Worm (Caenorhabditis elegans) whole organism, L1 larva: ENCODE results near the gene pkc-3.

Source experiments
- C04F5.9 ChIP-seq: sonication (generic microtip); optimal IDR thresholded peaks from 2 replicates; lab custom pipeline; 2016; ENCODE audit warnings: missing genetic modification characterization, missing compliant biosample characterization
- C16A3.4 ChIP-seq: fragments of 150-350 bp; optimal IDR thresholded peaks from 2 replicates; lab custom pipeline; 2014; ENCODE audit warnings: missing biosample characterization, missing genetic modification characterization
- aly-2 ChIP-seq: fragments of 150-350 bp; optimal IDR thresholded peaks from 2 replicates; lab custom pipeline; 2014; ENCODE audit warnings: missing biosample characterization, missing genetic modification characterization
- ama-1 ChIP-seq: fragments of 150-350 bp; optimal IDR thresholded peaks from 2 replicates; lab custom pipeline; 2014
- blmp-1 ChIP-seq: fragments of 150-350 bp; optimal IDR thresholded peaks from 2 replicates; lab custom pipeline; 2014; ENCODE audit warnings: missing biosample characterization, missing genetic modification characterization
- ceh-90 ChIP-seq: sonication (generic microtip); optimal IDR thresholded peaks from 2 replicates; lab custom pipeline; 2016; ENCODE audit warnings: missing genetic modification characterization, missing compliant biosample characterization
- ces-1 ChIP-seq: fragments of 150-350 bp; optimal IDR thresholded peaks from 2 replicates; lab custom pipeline; 2014; ENCODE audit warnings: missing biosample characterization, missing genetic modification reagents, missing genetic modification characterization
- dpl-1 ChIP-seq, 3 experiments: fragments of 150-350 bp in 2 of 3; sonication (generic microtip) in 1 of 3; optimal IDR thresholded peaks; 2 replicates each; lab custom pipeline; 2014 to 2017; ENCODE audit warnings: missing biosample characterization in 3 of 3, missing genetic modification characterization in 3 of 3, missing genetic modification reagents in 3 of 3
- efl-1 ChIP-seq, 4 experiments: fragments of 150-350 bp; optimal IDR thresholded peaks in 3 of 4; peaks in 1 of 4; 1 replicate in 1 of 4; 2 replicates in 3 of 4; lab custom pipeline; 2014; ENCODE audit warnings: missing biosample characterization in 2 of 4, missing genetic modification characterization in 2 of 4, missing genetic modification reagents in 2 of 4
- efl-3 ChIP-seq: fragments of 200-800 bp; sonication (Bioruptor generic); optimal IDR thresholded peaks from 2 replicates; lab custom pipeline; 2018; ENCODE audit warnings: mild to moderate bottlenecking, missing genetic modification characterization, missing compliant biosample characterization
- egl-13 ChIP-seq: sonication (generic microtip); optimal IDR thresholded peaks from 2 replicates; lab custom pipeline; 2016; ENCODE audit warnings: missing genotype, missing genetic modification reagents, missing genetic modification characterization, missing compliant biosample characterization
- ets-5 ChIP-seq: fragments of 200-800 bp; sonication (Bioruptor generic); IDR thresholded peaks from 2 replicates; pipeline ENCODE4 v1.3.6; 2022; ENCODE audit warnings: missing genetic modification characterization, missing compliant biosample characterization
- fos-1 ChIP-seq: fragments of 150-350 bp; optimal IDR thresholded peaks from 2 replicates; lab custom pipeline; 2014; ENCODE audit warnings: missing biosample characterization, missing genetic modification characterization
- grh-1 ChIP-seq: fragments of 200-800 bp; sonication (Bioruptor generic); IDR thresholded peaks from 2 replicates; pipeline ENCODE4 v1.3.6; 2022; ENCODE audit warnings: missing genetic modification reagents, missing genetic modification characterization, missing compliant biosample characterization
- hlh-17 ChIP-seq: fragments of 200-800 bp; sonication (Bioruptor generic); optimal IDR thresholded peaks from 2 replicates; lab custom pipeline; 2018; ENCODE audit warnings: missing genetic modification characterization, mild to moderate bottlenecking, missing compliant biosample characterization, moderate library complexity, borderline replicate concordance
- hlh-4 ChIP-seq: sonication (generic microtip); optimal IDR thresholded peaks from 2 replicates; lab custom pipeline; 2016; ENCODE audit warnings: mild to moderate bottlenecking, missing genetic modification characterization, missing compliant biosample characterization
- isw-1 ChIP-seq: fragments of 200-800 bp; sonication (Bioruptor generic); IDR thresholded peaks from 2 replicates; pipeline ENCODE4 v1.3.6; 2022; ENCODE audit warnings: missing genetic modification characterization, missing compliant biosample characterization
- jun-1 ChIP-seq: fragments of 150-350 bp; optimal IDR thresholded peaks from 2 replicates; lab custom pipeline; 2014; ENCODE audit warnings: missing biosample characterization, missing genetic modification reagents, missing genetic modification characterization
- lin-14 ChIP-seq: fragments of 200-800 bp; sonication (Bioruptor generic); optimal IDR thresholded peaks from 2 replicates; lab custom pipeline; 2018; ENCODE audit warnings: mild to moderate bottlenecking, missing genetic modification characterization, moderate library complexity, missing compliant biosample characterization
- lin-35 ChIP-seq, 2 experiments: fragments of 150-350 bp; optimal IDR thresholded peaks; 2 replicates each; lab custom pipeline; 2014; ENCODE audit warnings: missing biosample characterization in 2 of 2, missing genetic modification characterization in 2 of 2, missing genetic modification reagents in 2 of 2
- lin-39 ChIP-seq: fragments of 150-350 bp; optimal IDR thresholded peaks from 2 replicates; lab custom pipeline; 2014; ENCODE audit warnings: missing biosample characterization, missing genetic modification reagents, missing genetic modification characterization
- lir-3 ChIP-seq: sonication (generic microtip); optimal IDR thresholded peaks from 2 replicates; lab custom pipeline; 2016; ENCODE audit warnings: mild to moderate bottlenecking, missing genetic modification characterization, moderate library complexity, missing compliant biosample characterization; ENCODE audit not compliant: poor library complexity
- lsy-2 ChIP-seq, 2 experiments: fragments of 150-350 bp; optimal IDR thresholded peaks; 2 replicates each; lab custom pipeline; 2014; ENCODE audit warnings: missing biosample characterization in 2 of 2, missing genetic modification characterization in 2 of 2
- mab-9 ChIP-seq: fragments of 200-800 bp; sonication (Bioruptor generic); IDR thresholded peaks from 2 replicates; pipeline ENCODE4 v1.3.6; 2022; ENCODE audit warnings: missing genetic modification reagents, missing genetic modification characterization, missing compliant biosample characterization
- mef-2 ChIP-seq: fragments of 150-350 bp; optimal IDR thresholded peaks from 2 replicates; lab custom pipeline; 2014; ENCODE audit warnings: missing biosample characterization, missing genetic modification characterization
- mep-1 ChIP-seq: fragments of 150-350 bp; optimal IDR thresholded peaks from 2 replicates; lab custom pipeline; 2014; ENCODE audit warnings: missing biosample characterization, missing genetic modification characterization
- nhr-11 ChIP-seq: fragments of 150-350 bp; optimal IDR thresholded peaks from 2 replicates; lab custom pipeline; 2014; ENCODE audit warnings: missing biosample characterization, missing genetic modification characterization
- nhr-12 ChIP-seq: sonication (generic microtip); optimal IDR thresholded peaks from 2 replicates; lab custom pipeline; 2017; ENCODE audit warnings: missing biosample characterization, missing genetic modification characterization
- nhr-19 ChIP-seq: fragments of 200-800 bp; sonication (Bioruptor generic); conservative IDR thresholded peaks from 2 replicates; pipeline ENCODE4 v1.3.6; 2022; ENCODE audit warnings: missing genetic modification characterization, missing compliant biosample characterization
- nhr-20 ChIP-seq: sonication (generic microtip); optimal IDR thresholded peaks from 2 replicates; lab custom pipeline; 2016; ENCODE audit warnings: mild to moderate bottlenecking, missing genetic modification characterization, missing compliant biosample characterization
- nhr-47 ChIP-seq: sonication (generic microtip); optimal IDR thresholded peaks from 2 replicates; lab custom pipeline; 2016; ENCODE audit warnings: mild to moderate bottlenecking, missing genetic modification characterization, moderate library complexity, missing compliant biosample characterization
- nhr-90 ChIP-seq: sonication (generic microtip); optimal IDR thresholded peaks from 2 replicates; lab custom pipeline; 2016; ENCODE audit warnings: mild to moderate bottlenecking, missing genetic modification characterization, missing compliant biosample characterization; ENCODE audit not compliant: poor library complexity
- pag-3 ChIP-seq: sonication (generic microtip); optimal IDR thresholded peaks from 2 replicates; lab custom pipeline; 2017; ENCODE audit warnings: missing genetic modification characterization, mild to moderate bottlenecking, missing compliant biosample characterization, antibody characterized with exemption, borderline replicate concordance; ENCODE audit not compliant: insufficient read depth
- pax-3 ChIP-seq: fragments of 200-800 bp; sonication (Bioruptor generic); optimal IDR thresholded peaks from 2 replicates; lab custom pipeline; 2018; ENCODE audit warnings: mild to moderate bottlenecking, missing genetic modification characterization, moderate library complexity, missing compliant biosample characterization
- pqm-1 ChIP-seq: sonication (generic microtip); optimal IDR thresholded peaks from 3 replicates; lab custom pipeline; 2017; ENCODE audit warnings: missing biosample characterization, missing genetic modification characterization
- snpc-4 ChIP-seq: fragments of 150-350 bp; optimal IDR thresholded peaks from 2 replicates; lab custom pipeline; 2014; ENCODE audit warnings: missing biosample characterization, missing genetic modification characterization
- sptf-1 ChIP-seq: fragments of 150-350 bp; optimal IDR thresholded peaks from 2 replicates; lab custom pipeline; 2014; ENCODE audit warnings: missing biosample characterization, missing genetic modification characterization
- sup-37 ChIP-seq: fragments of 200-800 bp; sonication (Bioruptor generic); optimal IDR thresholded peaks from 2 replicates; lab custom pipeline; 2018; ENCODE audit warnings: mild to moderate bottlenecking, missing genetic modification characterization, missing compliant biosample characterization
- swsn-7 ChIP-seq: sonication (generic microtip); optimal IDR thresholded peaks from 2 replicates; lab custom pipeline; 2016; ENCODE audit warnings: missing genetic modification characterization, missing compliant biosample characterization
- tbx-2 ChIP-seq: sonication (generic microtip); optimal IDR thresholded peaks from 2 replicates; lab custom pipeline; 2016; ENCODE audit warnings: missing genetic modification characterization, missing compliant biosample characterization
- unc-30 ChIP-seq: sonication (generic microtip); optimal IDR thresholded peaks from 2 replicates; lab custom pipeline; 2017; ENCODE audit warnings: missing biosample characterization, missing genetic modification characterization
- unc-62 ChIP-seq: fragments of 150-350 bp; optimal IDR thresholded peaks from 2 replicates; lab custom pipeline; 2014; ENCODE audit warnings: missing biosample characterization, missing genetic modification reagents, missing genetic modification characterization
- unc-98 ChIP-seq: fragments of 200-800 bp; sonication (Bioruptor generic); IDR thresholded peaks from 2 replicates; pipeline ENCODE4 v1.3.6; 2022; ENCODE audit warnings: missing genetic modification characterization, missing compliant biosample characterization
- xbp-1 ChIP-seq: sonication (generic microtip); optimal IDR thresholded peaks from 2 replicates; lab custom pipeline; 2016; ENCODE audit warnings: missing genetic modification characterization, missing compliant biosample characterization
- zag-1 ChIP-seq: fragments of 150-350 bp; optimal IDR thresholded peaks from 2 replicates; lab custom pipeline; 2014; ENCODE audit warnings: missing biosample characterization, missing genetic modification characterization
- zip-4 ChIP-seq: fragments of 200-800 bp; sonication (Bioruptor generic); optimal IDR thresholded peaks from 2 replicates; lab custom pipeline; 2018; ENCODE audit warnings: mild to moderate bottlenecking, missing genetic modification characterization, moderate library complexity, missing compliant biosample characterization
- ztf-11 ChIP-seq, 2 experiments: sonication (generic microtip); optimal IDR thresholded peaks; 2 replicates each; lab custom pipeline; 2016 to 2017; ENCODE audit warnings: missing genetic modification characterization in 2 of 2, missing biosample characterization in 1 of 2, missing compliant biosample characterization in 1 of 2
- ztf-4 ChIP-seq: fragments of 150-350 bp; optimal IDR thresholded peaks from 2 replicates; lab custom pipeline; 2014; ENCODE audit warnings: missing biosample characterization, missing genetic modification characterization

Gene pkc-3

ce11 chrII:5389831-5390323 lies 10.1 kb downstream of the pkc-3 start, which contains the start of gene ndx-6 (continued):
- TF ChIP-seq mef-2 (no peak), aly-2 (tag; lab: Kevin White, UChicago) (peak; percentile 82), tbx-2 (tag; lab: Kevin White, UChicago) (peak; percentile 83), nhr-47 (tag; lab: Kevin White, UChicago) (peak; percentile 90), swsn-7 (tag; lab: Kevin White, UChicago) (peak; percentile 87), ceh-90 (tag; lab: Kevin White, UChicago) (peak; percentile 26), hlh-17 (GFP tag; lab: Kevin White, UChicago) (no peak), nhr-90 (tag; lab: Kevin White, UChicago) (peak; percentile 88), fos-1 (tag; lab: Kevin White, UChicago) (peak; percentile 76), efl-3 (no peak), jun-1 (tag; lab: Kevin White, UChicago) (peak; percentile 80), unc-62 (GFP tag; lab: Kevin White, UChicago) (no peak), isw-1 (GFP tag; lab: Robert Waterston, UW) (peak; percentile 74), lir-3 (tag; lab: Kevin White, UChicago) (peak; percentile 62), unc-98 (GFP tag; lab: Robert Waterston, UW) (no peak), ets-5 (GFP tag; lab: Robert Waterston, UW) (no peak), ztf-4 (peak; percentile 76), blmp-1 (peak; percentile 81), grh-1 (GFP tag; lab: Robert Waterston, UW) (peak; percentile 60), nhr-19 (peak; percentile 87), zip-4 (GFP tag; lab: Kevin White, UChicago) (peak; percentile 36), lsy-2 (tag; optimal IDR thresholded peaks at IDR 0.05; lab: Kevin White, UChicago) (peak; percentile 90 to 92), pag-3 (tag; lab: Kevin White, UChicago) (no peak), lin-39 (peak; percentile 65), ztf-11 (tag; optimal IDR thresholded peaks at IDR 0.05; lab: Kevin White, UChicago) (peak in 1 of 2 experiments; percentile 27), mab-9 (peak; percentile 39; the same call in 1 of the 2 replicates), sup-37 (GFP tag; lab: Kevin White, UChicago) (no peak), pax-3 (tag; lab: Kevin White, UChicago) (peak; percentile 7), hlh-4 (tag; lab: Kevin White, UChicago) (no peak), unc-30 (tag; lab: Kevin White, UChicago) (no peak), zag-1 (tag; lab: Kevin White, UChicago) (no peak), ces-1 (no peak), nhr-11 (tag; lab: Kevin White, UChicago) (peak; percentile 64), sptf-1 (tag; lab: Kevin White, UChicago) (no peak), ama-1 (peak; percentile 75), mep-1 (tag; lab: Kevin White, UChicago) (peak; percentile 92), C16A3.4 (tag; lab: Kevin White, UChicago) (peak; percentile 90), egl-13 (tag; lab: Kevin White, UChicago) (peak; percentile 64), nhr-20 (tag; lab: Kevin White, UChicago) (peak; percentile 91), snpc-4 (tag; lab: Kevin White, UChicago) (peak; percentile 78), C04F5.9 (tag; lab: Kevin White, UChicago) (peak; percentile 33), lin-14 (GFP tag; lab: Kevin White, UChicago) (peak; percentile 88)

- TF ChIP-seq swsn-7 (tag; lab: Kevin White, UChicago): no peak
- peak; percentile 28 to 45 for TF ChIP-seq efl-1 (optimal IDR thresholded peaks at IDR 0.05; lab: Kevin White, UChicago)
- peak; percentile 46 to 89 for TF ChIP-seq efl-1 (GFP tag; optimal IDR thresholded peaks at IDR 0.05 in 1 of 2; lab: Kevin White, UChicago)
- TF ChIP-seq pqm-1 (tag; lab: Kevin White, UChicago): no peak
- no peak for TF ChIP-seq xbp-1 (tag; lab: Kevin White, UChicago)
- TF ChIP-seq dpl-1 (GFP tag; optimal IDR thresholded peaks at IDR 0.05; lab: Kevin White, UChicago): peak in 2 of 3 experiments; percentile 13 to 48
- TF ChIP-seq lin-35 (GFP tag; optimal IDR thresholded peaks at IDR 0.05; lab: Kevin White, UChicago): peak in 1 of 2 experiments; percentile 3
- TF ChIP-seq unc-62 (GFP tag; lab: Kevin White, UChicago): no peak
- no peak for TF ChIP-seq nhr-12
- TF ChIP-seq, all 84 proteins: peak for 3
These were observed 11.6 kb downstream of the pkc-3 start for ce11 chrII:5391447-5391846.
